Worm (Caenorhabditis elegans) whole organism, young adult: ENCODE measurements around the gene F16B12.4.

Source experiments
- C17E4.6 ChIP-seq: fragments of 200-800 bp; sonication (Bioruptor generic); IDR thresholded peaks from 2 replicates; pipeline ENCODE4 v1.3.6; 2022; ENCODE audit warnings: missing genetic modification reagents, missing genetic modification characterization, missing compliant biosample characterization
- F49E8.2 ChIP-seq: sonication (generic microtip); optimal IDR thresholded peaks from 3 replicates; lab custom pipeline; 2017; ENCODE audit warnings: missing genetic modification characterization, mild to moderate bottlenecking, missing compliant biosample characterization, antibody characterized with exemption, moderate library complexity; ENCODE audit not compliant: insufficient read depth
- Y53F4B.3 ChIP-seq: fragments of 200-800 bp; sonication (Bioruptor generic); IDR thresholded peaks from 2 replicates; pipeline ENCODE4 v1.3.6; 2022; ENCODE audit warnings: missing genetic modification reagents, missing genetic modification characterization, missing compliant biosample characterization
- ama-1 ChIP-seq, 3 experiments: fragments of 150-350 bp in 1 of 3; sonication (generic microtip) in 2 of 3; optimal IDR thresholded peaks; 2 replicates each; lab custom pipeline; 2014 to 2018; ENCODE audit warnings: missing biosample characterization in 2 of 3, missing genetic modification characterization in 2 of 3, missing genetic modification reagents in 2 of 3
- aptf-2 ChIP-seq: fragments of 200-800 bp; sonication (Bioruptor generic); conservative IDR thresholded peaks from 2 replicates; pipeline ENCODE4 v1.3.6; 2022; ENCODE audit warnings: missing genetic modification reagents, missing genetic modification characterization, missing compliant biosample characterization
- ceh-27 ChIP-seq: fragments of 200-800 bp; sonication (Bioruptor generic); optimal IDR thresholded peaks from 2 replicates; lab custom pipeline; 2018; ENCODE audit warnings: mild to moderate bottlenecking, missing genetic modification characterization, moderate library complexity, missing compliant biosample characterization
- ceh-40 ChIP-seq: fragments of 200-800 bp; sonication (Bioruptor generic); IDR thresholded peaks from 2 replicates; pipeline ENCODE4 v1.3.6; 2022; ENCODE audit warnings: missing genetic modification characterization, missing compliant biosample characterization
- efl-1 ChIP-seq: fragments of 150-350 bp; optimal IDR thresholded peaks from 2 replicates; lab custom pipeline; 2014; ENCODE audit warnings: missing biosample characterization, missing genetic modification reagents, missing genetic modification characterization
- madf-3 ChIP-seq: fragments of 200-800 bp; sonication (Bioruptor generic); IDR thresholded peaks from 2 replicates; pipeline ENCODE4 v1.3.6; 2022; ENCODE audit warnings: missing genetic modification reagents, missing genetic modification characterization, missing compliant biosample characterization
- nhr-120 ChIP-seq: fragments of 200-800 bp; sonication (Bioruptor generic); IDR thresholded peaks from 2 replicates; pipeline ENCODE4 v1.3.6; 2022; ENCODE audit warnings: missing genetic modification characterization, missing compliant biosample characterization
- tbp1 ChIP-seq: fragments of 200-800 bp; sonication (Bioruptor generic); optimal IDR thresholded peaks from 2 replicates; lab custom pipeline; 2018; ENCODE audit warnings: mild to moderate bottlenecking, missing genetic modification characterization, missing compliant biosample characterization

DNA sequence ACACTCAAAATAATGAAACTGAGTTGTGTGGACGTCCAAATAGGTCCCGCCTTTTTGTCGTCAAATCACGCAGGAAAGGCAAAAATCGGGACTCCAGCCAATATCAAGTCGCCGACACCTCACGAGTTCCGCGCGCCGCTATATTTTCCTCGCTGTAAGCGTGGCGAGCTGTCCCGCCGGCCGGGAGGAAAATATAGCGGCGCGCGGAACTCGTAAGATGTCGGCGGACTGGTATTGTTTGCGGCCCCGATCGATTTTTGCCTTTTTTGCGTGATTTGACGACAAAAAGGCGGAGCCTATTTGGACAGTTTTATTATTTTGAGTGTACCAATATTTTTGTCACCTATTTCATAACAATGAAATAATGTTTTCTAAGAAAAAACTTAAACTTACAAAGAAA is 35.7 kb downstream of the F16B12.4 start:
- TF ChIP-seq aptf-2 (GFP tag; lab: Robert Waterston, UW) (no peak), ceh-27 (GFP tag; lab: Kevin White, UChicago) (no peak), madf-3 (GFP tag; lab: Robert Waterston, UW) (no peak), ceh-40 (GFP tag; lab: Robert Waterston, UW) (no peak), efl-1 (GFP tag; lab: Kevin White, UChicago) (no peak), C17E4.6 (GFP tag; lab: Robert Waterston, UW) (no peak), nhr-120 (no peak), Y53F4B.3 (no peak), ama-1 (optimal IDR thresholded peaks at IDR 0.05; lab: Kevin White, UChicago) (no peak), ama-1 (GFP tag; optimal IDR thresholded peaks at IDR 0.05; lab: Kevin White, UChicago) (no peak), F49E8.2 (tag; lab: Kevin White, UChicago) (no peak), tbp1 (GFP tag; lab: Kevin White, UChicago) (no peak)
